Fruit fly (Drosophila melanogaster) whole organism: Measurements from ENCODE around the gene Jhbp7.

ENCODE experiments used
- CG8478 ChIP-seq: fragments of >200 bp; optimal IDR thresholded peaks from 2 replicates; lab custom pipeline; 2018; ENCODE audit warnings: inconsistent platforms
- Dll ChIP-seq: fragments of >200 bp; optimal IDR thresholded peaks from 2 replicates; lab custom pipeline; 2017
- EcR ChIP-seq, 2 experiments: fragments of >200 bp; optimal IDR thresholded peaks; 2 replicates each; lab custom pipeline; 2017; ENCODE audit warnings: missing biosample characterization in 2 of 2, missing genetic modification characterization in 2 of 2, missing genetic modification reagents in 2 of 2
- pan ChIP-seq: fragments of >200 bp; optimal IDR thresholded peaks from 2 replicates; lab custom pipeline; 2017
- psq ChIP-seq: fragments of >200 bp; optimal IDR thresholded peaks from 2 replicates; lab custom pipeline; 2017
- usp ChIP-seq: fragments of >200 bp; optimal IDR thresholded peaks from 2 replicates; lab custom pipeline; 2017; ENCODE audit warnings: missing biosample characterization, missing genetic modification characterization, mixed read lengths

DNA sequence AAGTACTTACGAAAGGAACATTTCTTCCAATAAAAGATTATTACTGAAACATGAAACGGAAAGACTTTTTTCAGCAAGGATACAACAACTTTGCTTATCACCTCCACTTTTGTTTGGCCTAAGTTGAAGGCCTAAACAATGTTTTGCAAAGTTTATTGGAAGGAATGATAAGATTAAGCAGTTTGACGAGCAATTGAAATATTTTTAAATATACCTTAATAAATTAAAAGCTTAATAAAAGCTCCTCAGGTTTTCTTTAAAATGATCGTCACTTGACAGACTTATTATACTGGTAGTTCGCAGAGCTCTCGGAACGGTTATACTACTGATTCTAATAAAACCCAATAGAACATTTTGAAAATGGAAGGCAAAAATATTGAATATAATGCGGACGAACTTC lies 47.8 kb downstream of the Jhbp7 start, which contains the start of gene CG31104:
- TF ChIP-seq CG8478 (lab: Kevin White, UChicago) (no peak), Dll (lab: Kevin White, UChicago) (no peak), usp (GFP tag; lab: Kevin White, UChicago) (no peak), psq (no peak), pan (no peak), EcR (GFP tag; optimal IDR thresholded peaks at IDR 0.05; lab: Kevin White, UChicago) (no peak)
